Worm (Caenorhabditis elegans): ENCODE data around the gene F07E5.12.
"Not testable (repeated sequence)": the region's sequence is repeated elsewhere in the genome, so short reads cannot be mapped to it uniquely, and the experiment has no call there.

DNA sequence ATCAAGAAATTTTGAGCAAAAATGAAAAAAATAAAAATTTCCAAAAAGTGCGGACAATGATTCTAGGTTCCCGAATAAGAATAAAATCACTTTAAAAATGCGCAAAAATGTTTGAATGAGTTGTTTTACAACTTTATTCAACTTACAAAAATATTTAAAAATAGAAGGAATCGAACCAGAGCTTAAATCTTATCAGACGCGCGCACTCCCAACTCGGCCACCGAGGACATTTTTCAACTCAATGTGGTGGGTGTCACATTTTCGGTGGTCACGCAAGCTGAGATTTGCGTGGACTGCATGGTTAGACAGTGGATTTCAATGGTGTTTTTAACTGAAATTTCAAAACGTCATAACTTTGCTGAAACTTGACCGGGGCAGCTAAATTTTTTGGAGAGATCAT lies 43.1 kb upstream of the F07E5.12 start:
- TF ChIP-seq R02D3.7 (tag; optimal IDR thresholded peaks at IDR 0.05); skn-1 (tag; optimal IDR thresholded peaks at IDR 0.05); unc-62 (GFP tag; optimal IDR thresholded peaks at IDR 0.05 in 1 of 2); unc-62 (tag; optimal IDR thresholded peaks at IDR 0.05); zag-1 (tag; optimal IDR thresholded peaks at IDR 0.05); lin-13 (GFP tag; optimal IDR thresholded peaks at IDR 0.05); snpc-1.2 (GFP tag; IDR thresholded peaks at IDR 0.05); mdl-1 (tag; optimal IDR thresholded peaks at IDR 0.05); nhr-77 (tag; optimal IDR thresholded peaks at IDR 0.05); ZK546.5 (tag; optimal IDR thresholded peaks at IDR 0.05); fos-1 (tag; optimal IDR thresholded peaks at IDR 0.05); F10B5.3 (tag; optimal IDR thresholded peaks at IDR 0.05); daf-12 (tag; optimal IDR thresholded peaks at IDR 0.05); ama-1 (optimal IDR thresholded peaks at IDR 0.05): not testable (repeated sequence)
